Fruit fly (Drosophila melanogaster) whole organism: ENCODE measurements around the gene ND-MNLL.

Experiments used
- CG8478 ChIP-seq: fragments of >200 bp; optimal IDR thresholded peaks from 2 replicates; lab custom pipeline; 2018; ENCODE audit warnings: inconsistent platforms
- Dll ChIP-seq: fragments of >200 bp; optimal IDR thresholded peaks from 2 replicates; lab custom pipeline; 2017
- pan ChIP-seq: fragments of >200 bp; optimal IDR thresholded peaks from 2 replicates; lab custom pipeline; 2017
- psq ChIP-seq: fragments of >200 bp; optimal IDR thresholded peaks from 2 replicates; lab custom pipeline; 2017

DNA sequence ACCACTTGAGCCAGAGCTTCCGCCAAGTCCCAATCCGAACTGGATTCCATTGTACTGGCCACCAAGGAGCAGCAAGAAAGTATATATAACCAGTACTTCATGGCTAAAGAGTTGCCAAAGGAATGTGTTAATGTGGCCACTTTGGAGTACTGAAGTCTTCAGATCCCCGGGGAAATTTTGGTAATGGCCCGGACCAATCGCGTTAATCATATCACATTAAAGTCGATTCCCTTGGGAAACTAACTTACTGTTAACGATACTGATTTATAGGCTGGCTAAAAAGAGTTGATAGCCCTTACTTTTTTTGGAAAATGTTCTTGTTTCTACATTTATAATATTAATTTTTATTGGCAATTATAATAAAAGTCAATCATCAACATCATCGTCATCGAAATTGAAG is 26.7 kb downstream of the ND-MNLL start, which contains the start of gene Ir7b:
- no peak for TF ChIP-seq psq (lab: Kevin White, UChicago)
- no peak for TF ChIP-seq pan (lab: Kevin White, UChicago)
- no peak for TF ChIP-seq CG8478 (lab: Kevin White, UChicago)
- TF ChIP-seq Dll: no peak
